Fruit fly (Drosophila melanogaster): Measurements from ENCODE around the gene CG17776.
A peak's percentile ranks its signal among the peaks of the same experiment; 100 is the strongest.

The CG17776 gene

DNA sequence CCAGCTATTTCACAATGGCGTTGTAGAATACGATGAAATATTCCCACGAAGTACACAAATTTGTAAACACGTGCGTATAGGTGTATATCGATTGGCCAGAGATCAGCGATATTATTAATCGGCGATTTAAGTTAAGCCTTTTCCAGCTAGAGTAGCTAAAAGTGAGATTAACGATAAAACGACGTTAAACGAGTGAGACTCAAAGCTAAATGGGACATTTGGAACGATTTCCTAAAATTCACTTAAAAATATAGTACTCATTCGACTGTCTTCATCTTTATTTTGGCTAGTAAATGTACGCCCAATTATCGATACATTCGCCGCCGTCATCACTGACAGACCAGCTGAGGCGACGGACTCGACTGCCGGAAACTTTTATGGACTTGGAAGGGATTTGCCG lies at the start of gene CG17776, which contains the start of gene Nmd3:
Gene CG17776 (plus strand): TSS at position 163 of the 400 bp plus-strand sequence.
Gene Nmd3 (minus strand): TSS at position 106 of the 400 bp plus-strand sequence.
- TF ChIP-seq Mnt (GFP tag; optimal IDR thresholded peaks at IDR 0.05) (peak; percentile 99), CG33017 (tag; optimal IDR thresholded peaks at IDR 0.05) (no peak), bab1 (GFP tag; optimal IDR thresholded peaks at IDR 0.05) (peak; percentile 45), CG5204 (GFP tag; optimal IDR thresholded peaks at IDR 0.05) (no peak), pad (GFP tag; optimal IDR thresholded peaks at IDR 0.05) (no peak), CG7045 (GFP tag; optimal IDR thresholded peaks at IDR 0.05) (no peak), cic (GFP tag; optimal IDR thresholded peaks at IDR 0.05) (peak; percentile 13), ovo (GFP tag; optimal IDR thresholded peaks at IDR 0.05) (no peak), CG12768 (GFP tag; optimal IDR thresholded peaks at IDR 0.05) (no peak), Hr96 (GFP tag; optimal IDR thresholded peaks at IDR 0.05) (no peak), CG11617 (GFP tag; optimal IDR thresholded peaks at IDR 0.05) (peak; percentile 5), Clk (GFP tag; optimal IDR thresholded peaks at IDR 0.05) (no peak), tj (GFP tag; optimal IDR thresholded peaks at IDR 0.05) (peak; percentile 10), CG7101 (tag; optimal IDR thresholded peaks at IDR 0.05) (peak; percentile 24), toe (GFP tag; optimal IDR thresholded peaks at IDR 0.05) (no peak), cnc (optimal IDR thresholded peaks at IDR 0.05) (no peak)

DNA sequence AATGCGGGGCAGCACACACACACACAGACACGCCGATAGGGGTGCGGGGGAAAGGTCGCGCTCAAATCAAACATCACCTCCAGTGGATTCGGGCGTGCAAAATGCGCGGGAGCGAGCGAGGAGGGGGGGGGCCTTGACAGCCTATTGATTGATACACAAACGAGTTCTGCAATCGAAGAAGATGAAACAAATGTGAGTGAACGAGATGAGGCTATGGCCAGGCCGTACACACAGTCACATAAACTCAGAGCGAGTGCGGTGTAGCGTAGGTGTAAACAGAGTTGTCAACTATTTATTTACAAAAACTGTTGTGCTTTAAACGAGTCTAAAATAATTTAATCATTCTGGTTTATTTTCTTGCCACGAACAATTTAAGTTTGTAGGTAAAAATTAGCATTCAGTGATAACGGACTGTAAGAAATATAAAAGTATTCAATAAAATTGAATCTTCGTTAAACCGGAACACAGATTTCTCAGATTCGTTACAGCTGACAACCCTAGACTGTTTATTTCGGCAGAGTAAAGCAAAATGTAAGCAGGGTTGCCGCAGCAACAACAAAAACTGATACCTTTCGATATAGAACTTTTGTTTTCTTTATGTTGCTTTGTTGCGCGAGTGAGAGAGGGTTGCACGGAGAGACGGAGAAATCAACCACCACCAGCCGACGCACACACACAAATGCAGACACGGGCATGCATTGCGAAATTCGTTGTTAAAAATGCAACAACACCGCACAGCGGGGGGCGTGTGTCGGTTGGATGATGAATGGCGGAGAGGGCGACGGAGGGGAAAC lies 49.4 kb upstream of the CG17776 start:
- TF ChIP-seq Hr96 (GFP tag; optimal IDR thresholded peaks at IDR 0.05), result peak; percentile 88
- peak; percentile 79 for TF ChIP-seq CG5204 (GFP tag; optimal IDR thresholded peaks at IDR 0.05)
- TF ChIP-seq CG33017 (tag; optimal IDR thresholded peaks at IDR 0.05), result peak; percentile 76
- peak; percentile 68 for TF ChIP-seq Mnt (GFP tag; optimal IDR thresholded peaks at IDR 0.05)
- peak; percentile 98 for TF ChIP-seq CG14711 (tag; optimal IDR thresholded peaks at IDR 0.05)
- peak; percentile 81 for TF ChIP-seq CG7045 (GFP tag; optimal IDR thresholded peaks at IDR 0.05)
- peak; percentile 33 for TF ChIP-seq ovo (GFP tag; optimal IDR thresholded peaks at IDR 0.05)
- no peak for TF ChIP-seq tj (GFP tag; optimal IDR thresholded peaks at IDR 0.05)
- TF ChIP-seq bab1 (GFP tag; optimal IDR thresholded peaks at IDR 0.05), result peak; percentile 86
- no peak for TF ChIP-seq Clk (GFP tag; optimal IDR thresholded peaks at IDR 0.05)
- peak; percentile 90 for TF ChIP-seq CG7101 (tag; optimal IDR thresholded peaks at IDR 0.05)
- TF ChIP-seq pad (GFP tag; optimal IDR thresholded peaks at IDR 0.05), result peak; percentile 73
- peak; percentile 25 for TF ChIP-seq cic (GFP tag; optimal IDR thresholded peaks at IDR 0.05)
- TF ChIP-seq CG11617 (GFP tag; optimal IDR thresholded peaks at IDR 0.05), result peak; percentile 84
- no peak for TF ChIP-seq cnc (optimal IDR thresholded peaks at IDR 0.05)
- TF ChIP-seq Crg-1 (GFP tag; optimal IDR thresholded peaks at IDR 0.05), result peak; percentile 64
- peak; percentile 58 for TF ChIP-seq CG1620 (GFP tag; optimal IDR thresholded peaks at IDR 0.05)
- peak; percentile 55 for TF ChIP-seq CG12768 (GFP tag; optimal IDR thresholded peaks at IDR 0.05)
- peak; percentile 80 for TF ChIP-seq toe (GFP tag; optimal IDR thresholded peaks at IDR 0.05)
- TF ChIP-seq kay (GFP tag; ENCODE audit: borderline replicate concordance), result peak; percentile 74

DNA sequence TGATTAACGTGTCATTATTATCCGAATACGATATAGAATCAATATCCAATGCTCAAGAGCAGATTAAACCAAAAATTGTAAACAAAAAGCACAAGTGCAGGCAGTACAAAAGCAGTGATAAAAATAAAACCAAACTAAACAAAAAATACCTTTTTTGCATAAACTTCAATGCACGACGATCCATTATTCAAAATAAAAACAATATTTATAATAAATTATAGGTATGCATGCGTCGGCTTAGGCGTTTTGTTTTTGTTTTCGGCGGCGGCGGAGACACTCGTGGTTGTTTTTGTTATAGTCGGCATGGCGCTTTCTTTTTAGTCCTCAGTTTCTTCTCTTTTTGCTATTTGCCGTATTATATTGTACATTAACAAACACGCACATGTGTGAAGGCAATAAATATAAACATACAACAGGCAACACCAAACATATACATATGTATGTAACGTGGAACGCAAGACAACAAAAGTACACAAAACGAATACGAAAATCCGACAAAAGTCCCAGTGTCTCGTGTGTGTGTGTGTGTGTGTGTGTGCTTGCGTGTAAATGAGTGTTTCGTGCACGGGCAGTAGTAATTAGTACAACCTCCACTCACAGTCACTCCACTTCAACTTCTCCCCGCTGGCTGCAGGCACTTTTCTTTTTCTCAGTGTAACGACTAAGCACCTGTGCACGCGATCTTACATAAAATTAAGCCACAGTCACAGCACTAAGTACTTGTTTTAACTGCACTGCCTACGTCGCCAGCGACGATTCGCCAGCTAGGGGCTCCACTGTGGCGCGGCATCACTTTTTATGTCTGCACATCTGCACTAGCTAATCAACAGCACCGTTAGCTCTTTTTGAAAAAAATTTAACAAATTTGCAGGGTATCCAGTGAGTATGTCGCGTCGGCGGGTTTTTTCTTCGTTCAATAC lies 48.4 kb upstream of the CG17776 start:
- peak; percentile 16 for TF ChIP-seq CG5204 (GFP tag; optimal IDR thresholded peaks at IDR 0.05)
- no peak for TF ChIP-seq CG12768 (GFP tag; optimal IDR thresholded peaks at IDR 0.05)

DNA sequence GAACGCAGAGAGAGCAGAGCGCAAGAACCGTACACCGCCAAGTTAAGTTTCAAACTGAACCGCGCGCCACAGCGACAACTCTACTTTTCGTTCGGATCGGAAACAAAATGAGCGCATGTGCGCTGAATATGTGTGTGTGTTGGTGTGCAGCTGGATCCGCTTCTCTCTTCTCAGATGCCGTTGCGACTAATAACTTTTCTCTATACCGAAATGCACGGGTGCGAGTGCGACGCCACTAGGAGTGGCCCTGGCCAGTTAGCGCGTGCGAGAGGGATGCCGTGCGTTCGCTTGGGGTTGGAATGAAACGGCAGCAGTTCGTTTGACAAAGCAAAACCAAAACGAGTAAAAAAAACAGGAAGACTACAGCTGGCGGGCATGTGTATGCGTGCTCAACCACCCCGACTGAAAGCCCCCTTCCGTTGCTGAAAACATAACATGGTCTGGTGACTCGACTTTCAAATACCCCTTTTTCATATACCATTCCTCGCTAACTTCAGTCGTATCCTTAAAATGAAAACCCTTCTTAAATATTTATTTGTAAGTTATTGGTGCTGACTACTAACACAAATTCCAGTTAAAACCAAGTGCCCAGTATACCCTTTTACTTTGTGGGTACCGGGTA lies 47.6 kb upstream of the CG17776 start:
- peak; percentile 97 for TF ChIP-seq CG33017 (tag; optimal IDR thresholded peaks at IDR 0.05)
- peak; percentile 99 for TF ChIP-seq CG14711 (tag; optimal IDR thresholded peaks at IDR 0.05)
- peak; percentile 91 for TF ChIP-seq CG11617 (GFP tag; optimal IDR thresholded peaks at IDR 0.05)
- TF ChIP-seq Hr96 (GFP tag; optimal IDR thresholded peaks at IDR 0.05), result peak; percentile 94
- peak; percentile 66 for TF ChIP-seq Mnt (GFP tag; optimal IDR thresholded peaks at IDR 0.05)
- TF ChIP-seq Clk (GFP tag; optimal IDR thresholded peaks at IDR 0.05), result peak; percentile 55
- peak; percentile 78 for TF ChIP-seq ovo (GFP tag; optimal IDR thresholded peaks at IDR 0.05)
- TF ChIP-seq cnc (optimal IDR thresholded peaks at IDR 0.05), result no peak
- TF ChIP-seq bab1 (GFP tag; optimal IDR thresholded peaks at IDR 0.05), result peak; percentile 97
- peak; percentile 99 for TF ChIP-seq CG7101 (tag; optimal IDR thresholded peaks at IDR 0.05)
- TF ChIP-seq CG1620 (GFP tag; optimal IDR thresholded peaks at IDR 0.05), result peak; percentile 81
- TF ChIP-seq CG7045 (GFP tag; optimal IDR thresholded peaks at IDR 0.05), result peak; percentile 80
- peak; percentile 49 for TF ChIP-seq toe (GFP tag; optimal IDR thresholded peaks at IDR 0.05)
- TF ChIP-seq kay (GFP tag; ENCODE audit: borderline replicate concordance), result no peak
- peak; percentile 96 for TF ChIP-seq pad (GFP tag; optimal IDR thresholded peaks at IDR 0.05)
- peak; percentile 45 for TF ChIP-seq cic (GFP tag; optimal IDR thresholded peaks at IDR 0.05)
- TF ChIP-seq Crg-1 (GFP tag; optimal IDR thresholded peaks at IDR 0.05), result peak; percentile 93
- TF ChIP-seq CG12768 (GFP tag; optimal IDR thresholded peaks at IDR 0.05), result peak; percentile 97
- peak; percentile 85 for TF ChIP-seq tj (GFP tag; optimal IDR thresholded peaks at IDR 0.05)
- TF ChIP-seq CG5204 (GFP tag; optimal IDR thresholded peaks at IDR 0.05), result peak; percentile 75
